Fruit fly (Drosophila melanogaster): ENCODE measurements around the gene EMC4.

Gene EMC4

DNA sequence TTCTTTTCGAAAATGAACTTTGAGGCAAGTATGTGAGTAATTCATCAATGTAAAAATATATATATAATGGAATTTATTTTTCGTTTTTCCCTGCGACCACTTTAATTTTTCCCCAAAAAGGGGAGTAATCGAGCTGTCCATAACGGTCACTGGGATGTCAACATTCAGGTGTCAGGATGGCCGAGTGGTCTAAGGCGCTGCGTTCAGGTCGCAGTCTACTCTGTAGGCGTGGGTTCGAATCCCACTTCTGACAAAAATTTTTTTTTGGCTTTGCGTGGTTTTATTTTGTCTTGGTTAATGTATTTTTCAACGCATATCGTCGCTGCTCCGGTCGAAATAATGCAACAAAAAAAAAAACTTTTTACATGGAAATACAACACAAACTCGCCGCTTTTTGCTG is 24.9 kb downstream of the EMC4 start (continued):
- no peak for TF ChIP-seq Rx (GFP tag; IDR thresholded peaks at IDR 0.05)
- no peak for TF ChIP-seq al (GFP tag; IDR thresholded peaks at IDR 0.05)
- TF ChIP-seq tna (GFP tag; IDR thresholded peaks at IDR 0.05; ENCODE audit: partially characterized antibody): peak; percentile 69
- no peak for TF ChIP-seq yki (optimal IDR thresholded peaks at IDR 0.05)
- no peak for TF ChIP-seq vvl (GFP tag; IDR thresholded peaks at IDR 0.05)
- TF ChIP-seq CG7357 (GFP tag; IDR thresholded peaks at IDR 0.05): no peak
- TF ChIP-seq Fer3 (tag; optimal IDR thresholded peaks at IDR 0.05): no peak
- TF ChIP-seq CG6813 (GFP tag; optimal IDR thresholded peaks at IDR 0.05): no peak
- TF ChIP-seq Hmr (GFP tag; optimal IDR thresholded peaks at IDR 0.05): no peak
- no peak for TF ChIP-seq NC2β (GFP tag; optimal IDR thresholded peaks at IDR 0.05)
- no peak for TF ChIP-seq CG7745 (tag; optimal IDR thresholded peaks at IDR 0.05)
- no peak for TF ChIP-seq fu2 (GFP tag; optimal IDR thresholded peaks at IDR 0.05)
- TF ChIP-seq sob (GFP tag; IDR thresholded peaks at IDR 0.05): no peak
- TF ChIP-seq amos (GFP tag; IDR thresholded peaks at IDR 0.05; ENCODE audit: partially characterized antibody): peak; percentile 83
- no peak for TF ChIP-seq cad (GFP tag; optimal IDR thresholded peaks at IDR 0.05)
- TF ChIP-seq ssp (GFP tag; IDR thresholded peaks at IDR 0.05): no peak
- no peak for TF ChIP-seq CG8765 (GFP tag; IDR thresholded peaks at IDR 0.05)
- no peak for TF ChIP-seq sisA (GFP tag; IDR thresholded peaks at IDR 0.05)
- TF ChIP-seq CG18599 (GFP tag; optimal IDR thresholded peaks at IDR 0.05): no peak
- TF ChIP-seq CG4617 (GFP tag; optimal IDR thresholded peaks at IDR 0.05; ENCODE audit: borderline replicate concordance): no peak
- TF ChIP-seq CG7963 (GFP tag; IDR thresholded peaks at IDR 0.05; ENCODE audit: partially characterized antibody): peak; percentile 75
- no peak for TF ChIP-seq lov (optimal IDR thresholded peaks at IDR 0.05)
- no peak for TF ChIP-seq lov (GFP tag; IDR thresholded peaks at IDR 0.05)
- TF ChIP-seq Hey (tag; optimal IDR thresholded peaks at IDR 0.05): no peak
- no peak for TF ChIP-seq emc (GFP tag; optimal IDR thresholded peaks at IDR 0.05)
- TF ChIP-seq CG32767 (GFP tag; IDR thresholded peaks at IDR 0.05): no peak
- TF ChIP-seq stwl (tag; optimal IDR thresholded peaks at IDR 0.05): no peak
- TF ChIP-seq dmrt99B (tag; optimal IDR thresholded peaks at IDR 0.05): no peak
- TF ChIP-seq Med (GFP tag): peak; percentile 21
- peak; percentile 77 for TF ChIP-seq bbx (GFP tag; IDR thresholded peaks at IDR 0.05; ENCODE audit: partially characterized antibody)
- 0 out of 2 replicates have a peak, but pooled peaks have one; percentile 17 for TF ChIP-seq danr (GFP tag; IDR thresholded peaks at IDR 0.05)
- no peak for TF ChIP-seq Mes4 (GFP tag; optimal IDR thresholded peaks at IDR 0.05)
- TF ChIP-seq CG3065 (GFP tag; optimal IDR thresholded peaks at IDR 0.05): no peak
- no peak for TF ChIP-seq Kr (GFP tag; optimal IDR thresholded peaks at IDR 0.05)
- no peak for TF ChIP-seq CG1024 (GFP tag; IDR thresholded peaks at IDR 0.05)
- TF ChIP-seq Nf-YA (GFP tag; IDR thresholded peaks at IDR 0.05): no peak
- TF ChIP-seq Xbp1 (GFP tag; optimal IDR thresholded peaks at IDR 0.05): no peak
- TF ChIP-seq ems (GFP tag; optimal IDR thresholded peaks at IDR 0.05): no peak
- TF ChIP-seq CG14965 (GFP tag; optimal IDR thresholded peaks at IDR 0.05; ENCODE audit: borderline replicate concordance): no peak
- TF ChIP-seq Bteb2 (GFP tag; optimal IDR thresholded peaks at IDR 0.05): no peak
- no peak for TF ChIP-seq CG11085 (GFP tag; IDR thresholded peaks at IDR 0.05)
- TF ChIP-seq sd (tag; optimal IDR thresholded peaks at IDR 0.05): no peak
- peak; percentile 70 for TF ChIP-seq CG34224 (GFP tag; IDR thresholded peaks at IDR 0.05; ENCODE audit: partially characterized antibody)
- TF ChIP-seq gsb (GFP tag; IDR thresholded peaks at IDR 0.05): no peak
- no peak for TF ChIP-seq HLH54F (GFP tag; optimal IDR thresholded peaks at IDR 0.05)
- no peak for TF ChIP-seq CG10366 (GFP tag; IDR thresholded peaks at IDR 0.05)
- no peak for TF ChIP-seq lmd (GFP tag; IDR thresholded peaks at IDR 0.05)
- TF ChIP-seq row (GFP tag; IDR thresholded peaks at IDR 0.05): no peak
- no peak for TF ChIP-seq Dp (GFP tag; optimal IDR thresholded peaks at IDR 0.05)
- TF ChIP-seq MESR4 (GFP tag; optimal IDR thresholded peaks at IDR 0.05): no peak
- TF ChIP-seq br (optimal IDR thresholded peaks at IDR 0.05): no peak
- TF ChIP-seq CG16779 (GFP tag; IDR thresholded peaks at IDR 0.05): no peak
- TF ChIP-seq CG1233 (GFP tag; optimal IDR thresholded peaks at IDR 0.05): no peak
